Fruit fly (Drosophila melanogaster) whole organism, prepupa: ENCODE results near the gene tex.

Experiments
- CG11762 ChIP-seq: fragments of 200-800 bp; sonication (Bioruptor generic); optimal IDR thresholded peaks from 3 replicates; lab custom pipeline; 2016; ENCODE audit warnings: missing biosample characterization, missing genetic modification characterization; ENCODE audit not compliant: insufficient read depth
- CG1621 ChIP-seq: fragments of 200-800 bp; sonication (Bioruptor generic); optimal IDR thresholded peaks from 3 replicates; lab custom pipeline; 2018; ENCODE audit warnings: missing biosample characterization, mild to moderate bottlenecking, missing genetic modification characterization
- CG16779 ChIP-seq: fragments of 200-800 bp; sonication (Bioruptor generic); optimal IDR thresholded peaks from 3 replicates; lab custom pipeline; 2017; ENCODE audit warnings: missing biosample characterization, mild to moderate bottlenecking, missing genetic modification characterization
- CG3919 ChIP-seq: fragments of 200-800 bp; sonication (Bioruptor generic); optimal IDR thresholded peaks from 3 replicates; lab custom pipeline; 2016; ENCODE audit warnings: missing biosample characterization, missing genetic modification characterization
- CG8632 ChIP-seq: fragments of 200-800 bp; sonication (Bioruptor generic); optimal IDR thresholded peaks from 3 replicates; lab custom pipeline; 2016; ENCODE audit warnings: missing biosample characterization, missing genetic modification characterization
- Eip93F ChIP-seq: fragments of 200-800 bp; sonication (Bioruptor generic); optimal IDR thresholded peaks from 2 replicates; lab custom pipeline; 2016; ENCODE audit warnings: missing biosample characterization, mild to moderate bottlenecking, missing genetic modification characterization
- Gug ChIP-seq: fragments of 200-800 bp; sonication (Bioruptor generic); IDR thresholded peaks from 2 replicates; pipeline ENCODE4 v1.3.6; 2022; ENCODE audit warnings: missing biosample characterization, missing genetic modification characterization
- Hr38 ChIP-seq: sonication (Bioruptor generic); optimal IDR thresholded peaks from 2 replicates; lab custom pipeline; 2016; ENCODE audit warnings: missing biosample characterization, missing genetic modification characterization
- Lpt ChIP-seq: fragments of 200-800 bp; sonication (Bioruptor generic); optimal IDR thresholded peaks from 3 replicates; lab custom pipeline; 2016; ENCODE audit warnings: missing biosample characterization, missing genetic modification characterization
- Smox ChIP-seq: fragments of 200-800 bp; sonication (Bioruptor generic); optimal IDR thresholded peaks from 3 replicates; lab custom pipeline; 2016; ENCODE audit warnings: missing biosample characterization, missing genetic modification characterization
- Sox102F ChIP-seq: fragments of 200-800 bp; sonication (Bioruptor generic); optimal IDR thresholded peaks from 2 replicates; lab custom pipeline; 2016; ENCODE audit warnings: missing biosample characterization, mild to moderate bottlenecking, missing genetic modification characterization
- Sox14 ChIP-seq: fragments of 200-800 bp; sonication (Bioruptor generic); optimal IDR thresholded peaks from 3 replicates; lab custom pipeline; 2016; ENCODE audit warnings: missing biosample characterization, missing genetic modification characterization
- lz ChIP-seq: fragments of 200-800 bp; sonication (Bioruptor generic); optimal IDR thresholded peaks from 3 replicates; lab custom pipeline; 2016; ENCODE audit warnings: missing biosample characterization, missing genetic modification characterization
- net ChIP-seq: fragments of 200-800 bp; sonication (Bioruptor generic); optimal IDR thresholded peaks from 3 replicates; lab custom pipeline; 2016; ENCODE audit warnings: missing biosample characterization, missing genetic modification characterization

DNA sequence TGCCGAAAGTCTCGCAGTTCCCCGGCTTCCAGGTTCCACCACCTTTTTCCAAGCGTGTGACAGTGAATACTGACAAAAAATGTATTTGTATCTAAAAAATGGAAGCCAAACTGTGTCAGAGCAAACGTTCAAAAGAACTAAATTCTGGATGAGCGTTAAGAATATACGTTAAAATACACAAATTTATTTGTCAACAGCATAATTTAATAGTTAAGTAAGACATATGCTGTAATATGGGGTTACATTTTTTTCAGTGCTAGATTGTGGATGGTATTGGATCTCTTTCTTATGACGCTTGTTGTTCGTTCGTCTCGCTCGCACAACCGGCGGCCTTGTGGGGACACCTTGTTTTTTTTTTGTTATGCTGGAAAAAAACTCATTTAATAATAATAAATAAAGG, 47.1 kb upstream of the tex start:
- TF ChIP-seq Eip93F (GFP tag; lab: Kevin White, UChicago) (no peak), CG8632 (GFP tag; lab: Kevin White, UChicago) (peak; percentile 80), CG16779 (peak; percentile 71), lz (peak; percentile 71), CG1621 (peak; percentile 86), Sox102F (GFP tag; lab: Kevin White, UChicago) (peak; percentile 82), Lpt (GFP tag; lab: Kevin White, UChicago) (peak; percentile 83), net (GFP tag; lab: Kevin White, UChicago) (peak; percentile 48), CG3919 (peak; percentile 92), Smox (GFP tag; lab: Kevin White, UChicago) (peak; percentile 73), Gug (GFP tag; lab: Robert Waterston, UW) (peak; percentile 77), Sox14 (GFP tag; lab: Kevin White, UChicago) (peak; percentile 88), Hr38 (GFP tag; lab: Kevin White, UChicago) (no peak), CG11762 (GFP tag; lab: Kevin White, UChicago) (peak; percentile 89)
